Worm (Caenorhabditis elegans) whole organism, L2 larva: ENCODE measurements around the gene F08F8.10.

Experiments used
- C34F6.9 ChIP-seq: fragments of 150-350 bp; optimal IDR thresholded peaks from 2 replicates; lab custom pipeline; 2014; ENCODE audit warnings: missing biosample characterization, missing genetic modification characterization
- F13H6.1 ChIP-seq: sonication (generic microtip); optimal IDR thresholded peaks from 2 replicates; lab custom pipeline; 2016; ENCODE audit warnings: missing genetic modification characterization, missing compliant biosample characterization
- R02D3.7 ChIP-seq: fragments of 150-350 bp; optimal IDR thresholded peaks from 2 replicates; lab custom pipeline; 2014; ENCODE audit warnings: missing biosample characterization, missing genetic modification characterization
- Y55F3AM.14 ChIP-seq: fragments of 200-800 bp; sonication (Bioruptor generic); optimal IDR thresholded peaks from 2 replicates; lab custom pipeline; 2018; ENCODE audit warnings: mild to moderate bottlenecking, missing genetic modification characterization, missing compliant biosample characterization
- alr-1 ChIP-seq: fragments of 150-350 bp; optimal IDR thresholded peaks from 2 replicates; lab custom pipeline; 2014; ENCODE audit warnings: missing biosample characterization, missing genetic modification characterization
- aly-2 ChIP-seq: fragments of 150-350 bp; optimal IDR thresholded peaks from 2 replicates; lab custom pipeline; 2014; ENCODE audit warnings: missing biosample characterization, missing genetic modification characterization
- ama-1 ChIP-seq: fragments of 150-350 bp; optimal IDR thresholded peaks from 2 replicates; lab custom pipeline; 2018; ENCODE audit warnings: inconsistent platforms
- ceh-82 ChIP-seq: fragments of 150-350 bp; optimal IDR thresholded peaks from 2 replicates; lab custom pipeline; 2014; ENCODE audit warnings: missing biosample characterization, missing genetic modification characterization
- crh-2 ChIP-seq: sonication (generic microtip); optimal IDR thresholded peaks from 2 replicates; lab custom pipeline; 2017; ENCODE audit warnings: missing biosample characterization, missing genetic modification characterization
- dmd-4 ChIP-seq: sonication (generic microtip); optimal IDR thresholded peaks from 2 replicates; lab custom pipeline; 2017; ENCODE audit warnings: missing biosample characterization, missing genetic modification characterization
- elt-1 ChIP-seq: fragments of 150-350 bp; optimal IDR thresholded peaks from 2 replicates; lab custom pipeline; 2014; ENCODE audit warnings: missing biosample characterization, missing genetic modification characterization
- elt-3 ChIP-seq: sonication (generic microtip); optimal IDR thresholded peaks from 2 replicates; lab custom pipeline; 2017; ENCODE audit warnings: missing biosample characterization, missing genetic modification characterization
- fos-1 ChIP-seq: fragments of 150-350 bp; optimal IDR thresholded peaks from 2 replicates; lab custom pipeline; 2014; ENCODE audit warnings: missing biosample characterization, missing genetic modification characterization
- gmeb-1 ChIP-seq: fragments of 150-350 bp; optimal IDR thresholded peaks from 2 replicates; lab custom pipeline; 2014; ENCODE audit warnings: missing biosample characterization, missing genetic modification characterization
- lin-11 ChIP-seq: fragments of 150-350 bp; sonication (generic microtip); optimal IDR thresholded peaks from 2 replicates; lab custom pipeline; 2014; ENCODE audit warnings: missing biosample characterization, missing genetic modification characterization, inconsistent platforms, mixed read lengths
- lin-13 ChIP-seq: fragments of 150-350 bp; optimal IDR thresholded peaks from 2 replicates; lab custom pipeline; 2014; ENCODE audit warnings: missing biosample characterization, missing genetic modification reagents, missing genetic modification characterization
- lsy-2 ChIP-seq, 2 experiments: fragments of 150-350 bp in 1 of 2; sonication (generic microtip) in 1 of 2; optimal IDR thresholded peaks; 2 replicates each; lab custom pipeline; 2014 to 2017; ENCODE audit warnings: missing biosample characterization in 2 of 2, missing genetic modification characterization in 2 of 2
- mbf-1 ChIP-seq: sonication (generic microtip); optimal IDR thresholded peaks from 2 replicates; lab custom pipeline; 2017; ENCODE audit warnings: missing biosample characterization, missing genetic modification characterization
- nhr-10 ChIP-seq: sonication (generic microtip); optimal IDR thresholded peaks from 2 replicates; lab custom pipeline; 2017; ENCODE audit warnings: missing biosample characterization, missing genetic modification characterization
- nhr-11 ChIP-seq: fragments of 150-350 bp; optimal IDR thresholded peaks from 2 replicates; lab custom pipeline; 2014; ENCODE audit warnings: missing biosample characterization, missing genetic modification characterization
- nhr-12 ChIP-seq: fragments of 150-350 bp; optimal IDR thresholded peaks from 2 replicates; lab custom pipeline; 2014; ENCODE audit warnings: missing biosample characterization, missing genetic modification characterization
- nhr-129 ChIP-seq: fragments of 150-350 bp; optimal IDR thresholded peaks from 2 replicates; lab custom pipeline; 2014; ENCODE audit warnings: missing biosample characterization, missing genetic modification characterization
- nhr-21 ChIP-seq: fragments of 150-350 bp; optimal IDR thresholded peaks from 2 replicates; lab custom pipeline; 2014; ENCODE audit warnings: missing biosample characterization, missing genetic modification characterization
- nhr-23 ChIP-seq: fragments of 150-350 bp; optimal IDR thresholded peaks from 2 replicates; lab custom pipeline; 2014; ENCODE audit warnings: missing biosample characterization, missing genetic modification reagents, missing genetic modification characterization
- nhr-237 ChIP-seq: fragments of 150-350 bp; optimal IDR thresholded peaks from 2 replicates; lab custom pipeline; 2014; ENCODE audit warnings: missing biosample characterization, missing genetic modification characterization
- nhr-25 ChIP-seq: fragments of 150-350 bp; sonication (generic microtip); optimal IDR thresholded peaks from 3 replicates; lab custom pipeline; 2014; ENCODE audit warnings: missing biosample characterization, missing genetic modification characterization
- nhr-77 ChIP-seq: fragments of 150-350 bp; optimal IDR thresholded peaks from 2 replicates; lab custom pipeline; 2014; ENCODE audit warnings: missing biosample characterization, missing genetic modification characterization
- peb-1 ChIP-seq: fragments of 150-350 bp; optimal IDR thresholded peaks from 2 replicates; lab custom pipeline; 2014; ENCODE audit warnings: missing biosample characterization, missing genetic modification characterization
- sem-4 ChIP-seq: fragments of 150-350 bp; optimal IDR thresholded peaks from 2 replicates; lab custom pipeline; 2014; ENCODE audit warnings: missing biosample characterization, missing genetic modification reagents, missing genetic modification characterization
- skn-1 ChIP-seq: sonication (generic microtip); optimal IDR thresholded peaks from 2 replicates; lab custom pipeline; 2017; ENCODE audit warnings: missing biosample characterization, missing genetic modification characterization
- sma-3 ChIP-seq: sonication (generic microtip); optimal IDR thresholded peaks from 2 replicates; lab custom pipeline; 2016; ENCODE audit warnings: missing genetic modification reagents, missing genetic modification characterization, missing compliant biosample characterization
- sma-9 ChIP-seq, 2 experiments: fragments of 150-350 bp in 1 of 2; sonication (generic microtip) in 1 of 2; optimal IDR thresholded peaks; 2 replicates each; lab custom pipeline; 2014 to 2016; ENCODE audit warnings: missing genetic modification characterization in 2 of 2, mild to moderate bottlenecking in 1 of 2, missing biosample characterization in 1 of 2, missing compliant biosample characterization in 1 of 2, missing genetic modification reagents in 1 of 2, moderate library complexity in 1 of 2
- unc-55 ChIP-seq: fragments of 150-350 bp; sonication (generic microtip); optimal IDR thresholded peaks from 3 replicates; lab custom pipeline; 2014; ENCODE audit warnings: missing biosample characterization, missing genetic modification reagents, missing genetic modification characterization
- unc-62 ChIP-seq: fragments of 150-350 bp; optimal IDR thresholded peaks from 2 replicates; lab custom pipeline; 2014; ENCODE audit warnings: missing biosample characterization, missing genetic modification reagents, missing genetic modification characterization
- zag-1 ChIP-seq: fragments of 150-350 bp; optimal IDR thresholded peaks from 2 replicates; lab custom pipeline; 2014; ENCODE audit warnings: missing biosample characterization, missing genetic modification characterization
- ztf-11 ChIP-seq: sonication (generic microtip); optimal IDR thresholded peaks from 2 replicates; lab custom pipeline; 2017; ENCODE audit warnings: missing biosample characterization, missing genetic modification characterization

F08F8.10 gene

DNA sequence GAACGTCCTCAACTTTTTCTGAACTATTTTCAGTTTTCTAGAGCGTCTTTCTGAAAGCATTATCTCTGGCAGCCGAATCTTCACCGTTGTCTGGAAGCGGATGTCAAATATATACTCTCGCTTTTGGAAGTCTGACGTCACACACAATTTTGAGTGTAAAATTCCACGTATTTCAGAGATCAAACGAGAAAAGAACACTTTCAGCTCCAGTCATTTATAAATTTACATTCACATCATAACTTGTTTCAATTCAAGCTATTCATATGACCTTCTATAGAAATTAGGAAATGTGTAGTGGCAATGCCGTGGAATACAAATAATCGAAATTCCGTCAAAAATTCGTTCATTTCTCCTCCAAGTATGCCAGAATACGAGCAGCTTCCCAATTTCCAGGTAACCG, 8.4 kb upstream of the F08F8.10 start, which contains the start of gene F08F8.11:
Gene F08F8.11, plus strand, starts transcription at position 301 of the 400 bp plus-strand sequence.
- no peak for TF ChIP-seq lin-13 (GFP tag; lab: Kevin White, UChicago)
- TF ChIP-seq lsy-2 (tag; optimal IDR thresholded peaks at IDR 0.05; lab: Kevin White, UChicago): no peak
- no peak for TF ChIP-seq nhr-21 (tag; lab: Kevin White, UChicago)
- no peak for TF ChIP-seq elt-1 (tag; lab: Kevin White, UChicago)
- TF ChIP-seq crh-2 (tag; lab: Kevin White, UChicago): no peak
- TF ChIP-seq elt-3 (tag; lab: Kevin White, UChicago): no peak
- no peak for TF ChIP-seq sem-4 (tag; lab: Kevin White, UChicago)
- TF ChIP-seq nhr-11 (tag; lab: Kevin White, UChicago): no peak
- no peak for TF ChIP-seq unc-55 (GFP tag; lab: Kevin White, UChicago)

DNA sequence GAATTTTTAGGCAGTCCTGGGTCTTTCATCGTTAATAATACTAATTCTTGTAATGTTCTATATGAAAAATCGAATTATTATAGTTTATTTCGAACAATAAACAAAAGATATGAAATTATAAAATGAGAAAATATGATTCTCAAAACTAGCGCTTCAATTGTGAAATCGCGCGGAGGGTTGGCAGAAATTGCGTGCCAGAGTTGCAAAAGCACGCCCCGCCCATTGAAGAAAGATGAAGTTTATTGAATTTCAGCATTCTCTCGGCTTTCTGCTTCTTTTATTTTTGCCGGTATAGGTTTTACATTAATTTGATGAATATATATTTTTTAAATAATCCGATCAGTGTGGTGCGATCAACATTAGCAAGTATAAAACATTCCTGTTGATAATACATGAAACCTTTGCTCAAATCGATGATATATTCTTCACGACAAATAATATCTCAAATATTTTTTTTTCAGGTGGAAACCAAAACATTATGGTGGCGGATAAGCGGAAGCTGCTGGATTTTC, 1.9 kb upstream of the F08F8.10 start, which contains the start of the genes eco-1 and hmgr-1:
Gene eco-1, minus strand, starts transcription at position 59 of the 512 bp plus-strand sequence.
Gene hmgr-1, plus strand, starts transcription at position 462 of the 512 bp plus-strand sequence.
- no peak for TF ChIP-seq nhr-77 (tag; lab: Kevin White, UChicago)
- TF ChIP-seq gmeb-1 (tag; lab: Kevin White, UChicago): peak; percentile 70
- no peak for TF ChIP-seq alr-1 (tag; lab: Kevin White, UChicago)
- no peak for TF ChIP-seq Y55F3AM.14 (GFP tag; lab: Kevin White, UChicago)
- TF ChIP-seq peb-1 (tag; lab: Kevin White, UChicago): no peak
- TF ChIP-seq unc-55 (GFP tag; lab: Kevin White, UChicago): peak; percentile 60
- no peak for TF ChIP-seq nhr-21 (tag; lab: Kevin White, UChicago)
- no peak for TF ChIP-seq nhr-129 (tag; lab: Kevin White, UChicago)
- TF ChIP-seq ceh-82: no peak
- no peak for TF ChIP-seq skn-1 (tag; lab: Kevin White, UChicago)
- peak; percentile 54 for TF ChIP-seq sma-9 (GFP tag; optimal IDR thresholded peaks at IDR 0.05; lab: Kevin White, UChicago)
- TF ChIP-seq sma-9 (tag; optimal IDR thresholded peaks at IDR 0.05; lab: Kevin White, UChicago): no peak
- TF ChIP-seq aly-2: no peak
- TF ChIP-seq elt-1 (tag; lab: Kevin White, UChicago): no peak
- no peak for TF ChIP-seq nhr-23 (tag; lab: Kevin White, UChicago)
- no peak for TF ChIP-seq zag-1 (tag; lab: Kevin White, UChicago)
- no peak for TF ChIP-seq F13H6.1 (tag; lab: Kevin White, UChicago)
- no peak for TF ChIP-seq nhr-25 (tag; lab: Kevin White, UChicago)
- TF ChIP-seq dmd-4 (tag; lab: Kevin White, UChicago): no peak
- no peak for TF ChIP-seq lin-11 (tag; lab: Kevin White, UChicago)
- TF ChIP-seq ztf-11 (tag; lab: Kevin White, UChicago): no peak
- no peak for TF ChIP-seq unc-62 (GFP tag; lab: Kevin White, UChicago)
- TF ChIP-seq lsy-2 (tag; optimal IDR thresholded peaks at IDR 0.05; lab: Kevin White, UChicago): peak; percentile 31 to 64
- TF ChIP-seq sma-3 (GFP tag; lab: Kevin White, UChicago): no peak
- TF ChIP-seq sem-4 (tag; lab: Kevin White, UChicago): no peak
- TF ChIP-seq elt-3 (tag; lab: Kevin White, UChicago): no peak
- TF ChIP-seq fos-1 (tag; lab: Kevin White, UChicago): no peak
- no peak for TF ChIP-seq ama-1 (lab: Kevin White, UChicago)
- TF ChIP-seq nhr-237 (tag; lab: Kevin White, UChicago): no peak
- TF ChIP-seq nhr-10 (tag; lab: Kevin White, UChicago): no peak
- TF ChIP-seq C34F6.9 (tag; lab: Kevin White, UChicago): peak; percentile 46
- TF ChIP-seq R02D3.7 (tag; lab: Kevin White, UChicago): no peak
- no peak for TF ChIP-seq nhr-12 (tag; lab: Kevin White, UChicago)

- TF ChIP-seq nhr-129 (tag; lab: Kevin White, UChicago) (peak; percentile 96), mbf-1 (no peak)
Measured at ce11 chrIII:7358627-7359026, 1.4 kb upstream of the F08F8.10 start.

- TF ChIP-seq crh-2 (tag; lab: Kevin White, UChicago) (peak; percentile 8), R02D3.7 (tag; lab: Kevin White, UChicago) (no peak)
Measured at ce11 chrIII:7353871-7354270, 3.3 kb downstream of the F08F8.10 start, which contains the start of gene F08F8.9. Gene F08F8.9, minus strand, starts transcription at chrIII:7353971.
